Fruit fly (Drosophila melanogaster): Measurements from ENCODE around the gene CG11249.

Gene CG11249

DNA sequence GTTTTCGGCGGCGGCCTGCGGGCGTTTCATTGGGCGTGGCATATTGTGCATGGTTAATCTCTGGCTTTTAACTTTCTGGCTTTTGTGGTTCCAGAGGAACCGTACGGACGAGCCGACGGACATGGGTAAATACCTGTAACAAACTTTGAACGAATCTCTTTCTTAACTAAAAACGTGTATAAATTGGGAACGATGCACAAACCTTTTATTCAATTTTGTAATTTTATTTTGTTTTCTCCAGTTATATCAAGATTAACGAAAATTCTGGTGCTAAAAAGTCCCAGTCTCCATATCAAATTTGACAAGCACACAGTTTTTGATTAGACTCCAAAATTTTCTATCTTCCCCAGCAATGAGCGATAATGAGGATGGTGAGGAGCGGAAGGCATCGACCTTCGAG, at the start of gene CG11249:
Gene CG11249 (plus strand): TSS at position 301 of the 400 bp plus-strand sequence.
- no peak for TF ChIP-seq CTCF (optimal IDR thresholded peaks at IDR 0.05)
- TF ChIP-seq CG8478 (optimal IDR thresholded peaks at IDR 0.05), result no peak

DNA sequence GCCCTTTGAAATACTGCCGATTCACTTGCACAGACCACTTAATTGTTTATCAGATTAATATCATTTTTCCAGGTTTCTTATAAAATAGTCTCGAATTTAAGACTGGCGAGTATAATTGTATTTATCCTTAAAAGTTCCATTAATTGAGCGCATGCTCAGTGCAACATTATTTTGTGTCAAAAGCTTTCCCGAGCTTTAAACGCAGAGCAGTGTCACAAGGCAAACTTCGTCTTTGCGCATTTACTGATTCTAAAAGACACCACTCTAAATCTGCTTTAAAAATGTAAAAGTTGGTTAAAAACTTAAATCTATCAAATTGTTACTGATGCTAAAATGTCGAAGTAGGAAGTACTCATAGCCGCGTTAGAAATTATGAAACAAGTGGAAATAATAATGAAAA, 46.4 kb upstream of the CG11249 start, which contains the start of the genes CG7166 and Alg11:
Gene CG7166 (minus strand): TSS at position 101 of the 400 bp plus-strand sequence.
Gene Alg11 (plus strand): TSS at position 260 of the 400 bp plus-strand sequence.
- TF ChIP-seq CTCF (optimal IDR thresholded peaks at IDR 0.05) (no peak), CG8478 (optimal IDR thresholded peaks at IDR 0.05) (no peak)

dm6 chr3L:21626036-21626614, 45.8 kb upstream of the CG11249 start:
- TF ChIP-seq CG8478 (optimal IDR thresholded peaks at IDR 0.05) (no peak), CTCF (optimal IDR thresholded peaks at IDR 0.05) (no peak)

- no peak for TF ChIP-seq CG8478 (optimal IDR thresholded peaks at IDR 0.05)
- TF ChIP-seq CTCF (optimal IDR thresholded peaks at IDR 0.05), result no peak
Observed at dm6 chr3L:21634152-21634689, 37.7 kb upstream of the CG11249 start, which contains the start of gene MED1. TSS of gene MED1 (minus strand) at chr3L:21634446.

- TF ChIP-seq CG8478 (optimal IDR thresholded peaks at IDR 0.05) (no peak), CTCF (optimal IDR thresholded peaks at IDR 0.05) (no peak)
Observed at dm6 chr3L:21635208-21635607, 36.7 kb upstream of the CG11249 start, which contains the start of gene ORMDL. TSS of gene ORMDL (plus strand) at chr3L:21635305.

dm6 chr3L:21636265-21636993, 35.5 kb upstream of the CG11249 start, which contains the start of gene CG32444:
TSS of gene CG32444 (plus strand) at chr3L:21636947.
- no peak for TF ChIP-seq CTCF (optimal IDR thresholded peaks at IDR 0.05)
- TF ChIP-seq CG8478 (optimal IDR thresholded peaks at IDR 0.05), result no peak

dm6 chr3L:21639059-21639458, 32.9 kb upstream of the CG11249 start, which contains the start of gene CG32445:
TSS of gene CG32445 (plus strand) at chr3L:21639359.
- TF ChIP-seq CG8478 (optimal IDR thresholded peaks at IDR 0.05), result no peak
- TF ChIP-seq CTCF (optimal IDR thresholded peaks at IDR 0.05), result no peak

DNA sequence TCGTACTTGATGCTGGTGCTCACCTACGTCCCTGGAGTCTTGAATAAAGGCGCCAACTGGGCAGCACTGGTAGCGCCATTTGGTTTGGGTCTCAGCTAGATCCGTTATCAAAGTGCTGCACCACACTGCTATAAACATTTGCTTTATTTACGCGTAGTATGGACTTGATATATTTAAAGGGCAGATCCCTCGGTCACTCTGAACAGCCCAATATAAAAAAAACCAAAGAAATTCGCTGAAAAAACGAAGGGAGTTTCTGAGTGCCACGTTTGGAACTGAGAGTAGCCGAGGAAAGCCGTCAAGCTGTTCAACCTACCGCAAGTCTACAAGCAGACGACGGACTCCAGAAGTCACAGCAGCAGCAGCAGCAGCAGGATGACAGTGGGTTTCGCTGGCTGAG, 31.1 kb upstream of the CG11249 start, which contains the start of gene Atox1:
Gene Atox1 (plus strand): TSS at position 181 of the 400 bp plus-strand sequence.
- TF ChIP-seq CTCF (optimal IDR thresholded peaks at IDR 0.05), result peak; percentile 79 to 81
- no peak for TF ChIP-seq CG8478 (optimal IDR thresholded peaks at IDR 0.05)

DNA sequence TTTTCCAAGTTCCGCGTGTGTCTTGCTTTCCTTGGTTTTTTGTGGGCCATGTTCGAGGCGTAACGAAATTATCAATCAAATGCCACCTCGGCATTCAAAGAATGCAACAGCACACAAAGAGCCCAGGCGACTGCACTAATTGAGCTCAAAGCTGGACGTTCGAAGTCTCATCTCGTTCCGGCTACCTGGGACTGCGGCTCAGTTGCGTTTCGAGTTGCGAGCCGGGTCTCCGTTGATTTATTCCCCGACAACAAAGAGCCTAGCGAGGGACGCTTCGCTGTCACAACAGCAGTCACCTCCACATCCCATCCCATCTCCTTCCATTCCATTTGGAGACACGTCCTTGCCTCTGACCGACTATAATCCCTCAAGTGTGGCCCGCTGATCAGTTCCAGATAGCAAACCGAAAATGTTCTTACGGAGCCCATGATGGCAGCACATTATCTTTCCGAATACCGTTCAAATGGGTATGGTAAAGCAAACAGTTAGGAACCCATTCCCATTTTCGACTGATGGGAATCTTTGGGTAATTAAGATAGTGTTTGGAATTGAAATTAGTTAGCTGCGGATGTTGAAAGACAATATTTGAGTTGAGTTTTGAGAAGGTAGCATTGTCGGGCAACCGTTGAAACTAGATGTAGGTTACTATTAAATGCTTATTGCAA, 28.9 kb upstream of the CG11249 start:
- TF ChIP-seq CG8478 (optimal IDR thresholded peaks at IDR 0.05) (no peak), CTCF (optimal IDR thresholded peaks at IDR 0.05) (no peak)

DNA sequence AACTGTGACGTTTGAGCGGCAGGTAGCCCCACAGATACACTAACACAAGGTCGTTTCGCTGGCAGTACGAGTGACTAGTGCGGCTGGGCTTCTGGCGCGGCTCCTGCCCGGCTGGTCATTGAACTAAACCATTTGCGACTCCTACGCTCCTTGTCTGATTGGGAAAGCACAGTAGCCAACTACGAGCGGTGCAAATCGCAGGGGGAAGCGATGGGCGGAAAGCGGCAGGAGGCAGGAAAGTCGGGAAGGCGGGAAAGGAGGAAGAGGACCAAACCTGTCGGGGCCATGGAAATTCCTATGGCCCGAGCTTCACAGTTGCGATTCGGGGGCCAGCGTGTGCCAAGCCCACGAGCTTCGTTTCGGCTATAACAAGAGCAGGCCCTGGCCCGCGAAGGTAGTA, 27.8 kb upstream of the CG11249 start:
- TF ChIP-seq CG8478 (optimal IDR thresholded peaks at IDR 0.05) (no peak), CTCF (optimal IDR thresholded peaks at IDR 0.05) (no peak)

- no peak for TF ChIP-seq CTCF (optimal IDR thresholded peaks at IDR 0.05)
- TF ChIP-seq CG8478 (optimal IDR thresholded peaks at IDR 0.05), result no peak
Observed at dm6 chr3L:21644607-21645006, 27.3 kb upstream of the CG11249 start, which contains the start of gene CG43980. TSS of gene CG43980 (plus strand) at chr3L:21644958.

DNA sequence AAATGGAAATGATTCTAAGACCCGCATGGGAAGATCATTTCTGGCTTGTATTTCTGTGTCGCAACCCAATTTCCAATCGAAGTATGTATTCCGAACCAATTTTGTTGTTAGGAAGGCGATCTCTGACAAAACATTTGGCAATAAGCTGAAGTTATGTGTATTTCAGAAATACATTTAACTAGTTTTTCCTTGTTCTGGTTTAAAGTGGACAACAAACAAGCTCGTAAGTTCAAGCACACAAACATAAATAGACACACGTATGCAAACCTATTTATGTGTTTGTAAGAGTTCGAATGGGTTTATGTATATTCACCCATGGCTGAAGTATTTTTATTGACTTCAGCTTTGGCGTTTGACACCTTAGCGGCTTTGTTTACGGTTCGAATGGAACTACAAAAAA, 26.1 kb upstream of the CG11249 start:
- no peak for TF ChIP-seq CTCF (optimal IDR thresholded peaks at IDR 0.05)
- TF ChIP-seq CG8478 (optimal IDR thresholded peaks at IDR 0.05), result no peak

- TF ChIP-seq CG8478 (optimal IDR thresholded peaks at IDR 0.05) (no peak), CTCF (optimal IDR thresholded peaks at IDR 0.05) (no peak)
Observed at dm6 chr3L:21647853-21648252, 24.1 kb upstream of the CG11249 start.

DNA sequence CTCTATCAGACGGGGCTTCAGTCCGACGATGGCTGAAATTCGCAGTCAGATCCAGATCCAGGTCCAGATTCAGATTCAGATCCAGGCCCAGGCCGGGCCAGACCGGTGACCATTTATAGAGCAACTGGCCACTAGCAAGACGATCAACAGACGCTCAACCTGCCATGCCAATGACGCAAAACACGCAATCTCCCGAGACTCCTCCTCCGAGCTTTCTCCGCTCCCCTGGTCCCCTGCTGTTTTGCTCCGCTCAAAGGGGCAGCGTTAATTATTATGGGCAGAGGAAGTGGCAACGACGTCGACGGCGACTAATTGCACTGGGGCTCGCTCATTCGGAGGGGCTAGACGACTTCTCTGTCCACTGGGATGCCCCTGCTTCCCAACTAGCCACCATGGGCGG, 20.5 kb upstream of the CG11249 start:
- no peak for TF ChIP-seq CG8478 (optimal IDR thresholded peaks at IDR 0.05)
- no peak for TF ChIP-seq CTCF (optimal IDR thresholded peaks at IDR 0.05)

- no peak for TF ChIP-seq CTCF (optimal IDR thresholded peaks at IDR 0.05)
- TF ChIP-seq CG8478 (optimal IDR thresholded peaks at IDR 0.05), result no peak
Observed at dm6 chr3L:21652124-21652523, 19.8 kb upstream of the CG11249 start.

All from S2 (cell line).